Fruit fly (Drosophila melanogaster): ENCODE measurements around the gene Ack.

The Ack gene

DNA sequence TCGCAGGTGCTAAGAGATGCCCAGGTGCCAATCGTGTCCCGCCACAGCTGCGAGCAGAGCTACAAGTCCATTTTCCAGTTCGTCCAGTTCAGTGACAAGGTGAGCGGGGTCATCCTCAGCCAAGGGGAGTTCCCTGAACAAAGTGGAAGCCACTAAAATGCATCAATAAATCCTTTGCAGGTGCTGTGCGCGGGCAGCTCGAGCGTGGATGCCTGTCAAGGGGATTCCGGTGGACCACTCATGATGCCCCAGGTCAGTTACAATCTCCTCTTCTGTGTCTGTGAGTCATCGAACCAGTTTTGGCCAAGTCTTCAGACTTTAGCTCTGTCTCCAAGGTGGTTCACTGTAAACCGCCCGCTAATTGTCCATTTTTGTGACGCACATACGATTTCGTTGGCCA is 37.2 kb downstream of the Ack start:
- TF ChIP-seq CG9139 (GFP tag; optimal IDR thresholded peaks at IDR 0.05) (no peak), CG32006 (GFP tag; optimal IDR thresholded peaks at IDR 0.05) (no peak), Sox102F (GFP tag; optimal IDR thresholded peaks at IDR 0.05) (no peak), Eip75B (GFP tag; optimal IDR thresholded peaks at IDR 0.05) (no peak), CG15336 (GFP tag; IDR thresholded peaks at IDR 0.05) (no peak), CG6163 (GFP tag; IDR thresholded peaks at IDR 0.05) (no peak), esn (GFP tag; optimal IDR thresholded peaks at IDR 0.05) (no peak), Eip78C (GFP tag) (no peak), Hr38 (GFP tag; optimal IDR thresholded peaks at IDR 0.05) (no peak), vri (GFP tag; optimal IDR thresholded peaks at IDR 0.05) (no peak), fkh (GFP tag; optimal IDR thresholded peaks at IDR 0.05) (no peak), CG11902 (GFP tag; optimal IDR thresholded peaks at IDR 0.05) (no peak), pdm3 (GFP tag; optimal IDR thresholded peaks at IDR 0.05) (no peak), Blimp-1 (GFP tag; optimal IDR thresholded peaks at IDR 0.05) (no peak), OdsH (GFP tag; optimal IDR thresholded peaks at IDR 0.05) (no peak), lz (GFP tag; optimal IDR thresholded peaks at IDR 0.05) (no peak), Hr39 (GFP tag; optimal IDR thresholded peaks at IDR 0.05) (no peak), CG4318 (GFP tag; optimal IDR thresholded peaks at IDR 0.05) (no peak), CG7368 (GFP tag; optimal IDR thresholded peaks at IDR 0.05) (no peak), CG6854 (GFP tag; optimal IDR thresholded peaks at IDR 0.05) (no peak)

DNA sequence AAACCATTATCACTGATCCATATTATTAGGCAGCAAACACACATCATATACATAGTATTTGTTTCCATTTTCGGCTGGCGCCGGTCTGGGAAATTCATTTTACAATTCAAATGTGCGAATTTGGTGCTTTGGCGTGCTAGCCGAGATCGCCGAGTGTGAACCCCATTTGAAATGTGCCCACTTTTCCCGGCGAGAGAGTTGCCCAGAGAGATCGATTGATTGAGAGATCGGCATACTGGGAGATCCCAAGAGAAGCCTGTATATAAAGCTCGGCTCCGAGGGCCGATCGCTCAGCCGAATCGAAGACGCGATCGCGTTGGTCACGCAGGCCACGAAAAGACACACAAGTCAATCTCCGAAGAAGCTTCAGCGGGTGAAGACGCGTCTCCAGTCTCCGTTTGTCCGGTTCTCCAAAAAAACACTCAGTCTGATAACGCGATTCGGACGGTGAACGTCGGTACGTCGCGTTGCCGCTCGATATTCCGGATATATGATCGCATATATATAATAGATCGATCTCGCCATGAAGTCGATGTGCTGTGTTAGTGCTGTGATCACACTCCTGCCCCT is 40.5 kb downstream of the Ack start, which contains the start of gene CG1299:
TSS of gene CG1299 (plus strand) at position 291 of the 570 bp plus-strand sequence.
- TF ChIP-seq CG6163 (GFP tag; IDR thresholded peaks at IDR 0.05), result peak; percentile 35; the same call in 1 of the 3 replicates
- no peak for TF ChIP-seq CG4318 (GFP tag; optimal IDR thresholded peaks at IDR 0.05)
- peak; percentile 71 for TF ChIP-seq Eip78C (GFP tag)
- TF ChIP-seq ss (GFP tag; optimal IDR thresholded peaks at IDR 0.05), result peak; percentile 19 to 44
- TF ChIP-seq CG9139 (GFP tag; optimal IDR thresholded peaks at IDR 0.05), result peak; percentile 2
- peak; percentile 57 for TF ChIP-seq CG1621 (tag; optimal IDR thresholded peaks at IDR 0.05)
- TF ChIP-seq CG8119 (GFP tag; IDR thresholded peaks at IDR 0.05), result no peak
- peak; percentile 18 for TF ChIP-seq Eip75B (GFP tag; optimal IDR thresholded peaks at IDR 0.05)
- TF ChIP-seq Hr4 (GFP tag; optimal IDR thresholded peaks at IDR 0.05), result no peak
- no peak for TF ChIP-seq CG6854 (GFP tag; optimal IDR thresholded peaks at IDR 0.05)
- TF ChIP-seq CG10631 (GFP tag; optimal IDR thresholded peaks at IDR 0.05), result no peak
- TF ChIP-seq CG11762 (GFP tag; optimal IDR thresholded peaks at IDR 0.05; ENCODE audit: insufficient read depth), result no peak
- no peak for TF ChIP-seq CG8632 (GFP tag; optimal IDR thresholded peaks at IDR 0.05)
- no peak for TF ChIP-seq svp (GFP tag)

DNA sequence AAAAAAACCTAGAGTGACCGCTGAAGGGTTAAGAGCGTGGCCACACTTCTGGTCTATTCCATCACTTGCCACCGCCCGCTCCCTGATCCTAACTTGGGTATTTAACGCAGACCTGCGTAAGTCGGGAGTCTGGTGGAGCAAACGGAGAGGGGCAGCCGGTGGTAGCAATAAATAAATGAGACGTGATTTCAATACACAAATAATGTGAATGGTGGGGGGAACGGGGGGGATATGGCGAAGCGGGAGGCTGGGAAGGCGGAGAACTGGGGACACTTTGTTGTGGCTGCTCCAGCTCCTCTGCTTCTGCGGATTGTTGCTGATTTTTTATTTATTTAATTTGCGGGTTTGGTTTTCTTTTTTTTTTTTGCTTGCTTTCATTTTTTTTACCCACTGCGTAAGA is 49.9 kb downstream of the Ack start:
- TF ChIP-seq dsx (GFP tag; optimal IDR thresholded peaks at IDR 0.05; ENCODE audit: poor library complexity, severe bottlenecking) (peak; percentile 52), cyc (GFP tag; optimal IDR thresholded peaks at IDR 0.05) (no peak)

DNA sequence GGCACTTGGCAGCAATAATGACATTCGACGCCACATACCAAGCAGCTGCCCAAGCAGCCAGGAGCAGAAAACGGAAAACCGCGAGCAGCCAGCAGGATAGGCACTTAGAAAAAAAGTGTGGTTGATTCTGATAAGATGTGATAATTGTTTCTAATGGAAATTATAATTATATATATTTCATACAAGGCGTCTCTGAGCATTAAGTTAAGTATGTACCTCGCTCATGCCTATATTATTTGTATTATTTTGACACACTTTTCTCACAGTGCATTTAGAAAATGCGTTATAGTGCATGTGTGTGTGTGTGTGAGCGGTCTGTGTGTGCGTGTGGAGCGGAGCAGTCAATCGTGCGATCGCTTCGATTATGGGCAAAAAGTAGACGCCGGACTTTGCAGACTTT is 50.4 kb downstream of the Ack start:
- TF ChIP-seq CG3919 (GFP tag; optimal IDR thresholded peaks at IDR 0.05) (peak; percentile 73), CG10631 (GFP tag; optimal IDR thresholded peaks at IDR 0.05) (peak; percentile 67), Sox102F (GFP tag; optimal IDR thresholded peaks at IDR 0.05) (peak; percentile 50), CG15336 (GFP tag; IDR thresholded peaks at IDR 0.05) (no peak; the same call in 1 of the 2 replicates), pdm3 (GFP tag; optimal IDR thresholded peaks at IDR 0.05) (peak; percentile 46), CG1621 (tag; optimal IDR thresholded peaks at IDR 0.05) (peak; percentile 68), Eip75B (GFP tag; optimal IDR thresholded peaks at IDR 0.05) (peak; percentile 61), esn (GFP tag; optimal IDR thresholded peaks at IDR 0.05) (peak; percentile 66), CG6163 (GFP tag; IDR thresholded peaks at IDR 0.05) (peak; percentile 77), CG6854 (GFP tag; optimal IDR thresholded peaks at IDR 0.05) (peak; percentile 28), CG11294 (GFP tag; IDR thresholded peaks at IDR 0.05) (no peak), net (GFP tag; optimal IDR thresholded peaks at IDR 0.05) (peak; percentile 36), CG8632 (GFP tag; optimal IDR thresholded peaks at IDR 0.05) (peak; percentile 60), CG4318 (GFP tag; optimal IDR thresholded peaks at IDR 0.05) (peak; percentile 41), eg (GFP tag; IDR thresholded peaks at IDR 0.05) (peak; percentile 40; the same call in 2 of the 3 replicates), Gug (GFP tag; IDR thresholded peaks at IDR 0.05) (0 out of 2 replicates have a peak, but pooled peaks have one; percentile 35), CG6808 (GFP tag; optimal IDR thresholded peaks at IDR 0.05) (peak; percentile 79), CG9139 (GFP tag; optimal IDR thresholded peaks at IDR 0.05) (peak; percentile 52), Hr38 (GFP tag; optimal IDR thresholded peaks at IDR 0.05) (no peak), salr (GFP tag; optimal IDR thresholded peaks at IDR 0.05) (peak in 1 of 2 experiments; percentile 63), topi (GFP tag; optimal IDR thresholded peaks at IDR 0.05) (peak; percentile 70), Eip93F (GFP tag; optimal IDR thresholded peaks at IDR 0.05) (no peak), dsx (GFP tag; optimal IDR thresholded peaks at IDR 0.05; ENCODE audit: poor library complexity, severe bottlenecking) (peak; percentile 63), fd85E (GFP tag; optimal IDR thresholded peaks at IDR 0.05) (peak; percentile 18), CG10669 (GFP tag; optimal IDR thresholded peaks at IDR 0.05) (peak; percentile 67), acj6 (GFP tag; optimal IDR thresholded peaks at IDR 0.05) (peak; percentile 67), lz (GFP tag; optimal IDR thresholded peaks at IDR 0.05) (peak; percentile 57), vri (GFP tag; optimal IDR thresholded peaks at IDR 0.05) (peak; percentile 36), ss (GFP tag; optimal IDR thresholded peaks at IDR 0.05) (peak; percentile 62 to 68)
